Worm (Caenorhabditis elegans) whole organism, young adult: ENCODE results near the gene W02A2.12.

Experiments
- B0035.1 ChIP-seq: sonication (generic microtip); optimal IDR thresholded peaks from 2 replicates; lab custom pipeline; 2016; ENCODE audit warnings: missing genetic modification characterization, mild to moderate bottlenecking, missing compliant biosample characterization, missing genotype, missing genetic modification reagents
- B0261.1 ChIP-seq: sonication (generic microtip); optimal IDR thresholded peaks from 2 replicates; lab custom pipeline; 2016; ENCODE audit warnings: mild to moderate bottlenecking, missing genetic modification characterization, moderate library complexity, missing compliant biosample characterization
- C17E4.6 ChIP-seq: fragments of 200-800 bp; sonication (Bioruptor generic); IDR thresholded peaks from 2 replicates; pipeline ENCODE4 v1.3.6; 2022; ENCODE audit warnings: missing genetic modification reagents, missing genetic modification characterization, missing compliant biosample characterization
- F55B11.4 ChIP-seq: sonication (generic microtip); optimal IDR thresholded peaks from 2 replicates; lab custom pipeline; 2016; ENCODE audit warnings: missing compliant biosample characterization, missing genetic modification characterization, borderline replicate concordance; ENCODE audit not compliant: insufficient read depth
- F57A8.1 ChIP-seq: fragments of 200-800 bp; sonication (Bioruptor generic); optimal IDR thresholded peaks from 2 replicates; lab custom pipeline; 2018; ENCODE audit warnings: mild to moderate bottlenecking, missing genetic modification characterization, moderate library complexity, missing compliant biosample characterization
- K11D2.4 ChIP-seq: fragments of 200-800 bp; sonication (Bioruptor generic); IDR thresholded peaks from 2 replicates; pipeline ENCODE4 v1.3.6; 2022; ENCODE audit warnings: missing genetic modification reagents, missing genetic modification characterization, missing compliant biosample characterization
- Y53G8AR.9 ChIP-seq: fragments of 200-800 bp; sonication (Bioruptor generic); conservative IDR thresholded peaks from 2 replicates; pipeline ENCODE4 v1.3.6; 2022; ENCODE audit warnings: missing genetic modification reagents, missing genetic modification characterization, missing compliant biosample characterization
- ama-1 ChIP-seq, 3 experiments: fragments of 150-350 bp in 1 of 3; sonication (generic microtip) in 2 of 3; optimal IDR thresholded peaks; 2 replicates each; lab custom pipeline; 2014 to 2018; ENCODE audit warnings: missing biosample characterization in 2 of 3, missing genetic modification characterization in 2 of 3, missing genetic modification reagents in 2 of 3
- atf-7 ChIP-seq: sonication (generic microtip); optimal IDR thresholded peaks from 2 replicates; lab custom pipeline; 2017; ENCODE audit warnings: mild to moderate bottlenecking, missing genetic modification characterization, missing compliant biosample characterization
- athp-1 ChIP-seq: sonication (generic microtip); optimal IDR thresholded peaks from 2 replicates; lab custom pipeline; 2017; ENCODE audit warnings: mild to moderate bottlenecking, missing genetic modification characterization, missing compliant biosample characterization
- attf-3 ChIP-seq: fragments of 200-800 bp; sonication (Bioruptor generic); conservative IDR thresholded peaks from 2 replicates; pipeline ENCODE4 v1.3.6; 2022; ENCODE audit warnings: missing genetic modification reagents, missing genetic modification characterization, missing compliant biosample characterization
- attf-6 ChIP-seq: fragments of 200-800 bp; sonication (Bioruptor generic); IDR thresholded peaks from 2 replicates; pipeline ENCODE4 v1.3.6; 2022; ENCODE audit warnings: missing genetic modification reagents, missing genetic modification characterization, missing compliant biosample characterization
- bed-1 ChIP-seq: fragments of 200-800 bp; sonication (Bioruptor generic); IDR thresholded peaks from 2 replicates; pipeline ENCODE4 v1.3.6; 2022; ENCODE audit warnings: missing genetic modification reagents, missing genetic modification characterization, missing compliant biosample characterization
- cebp-1 ChIP-seq, 2 experiments: fragments of 200-800 bp in 1 of 2; sonication (Bioruptor generic) in 1 of 2; sonication (generic microtip) in 1 of 2; IDR thresholded peaks in 1 of 2; optimal IDR thresholded peaks in 1 of 2; 2 replicates each; pipeline versions ENCODE4 v1.3.6 to Lab custom; 2017 to 2022; ENCODE audit warnings: missing compliant biosample characterization in 2 of 2, missing genetic modification characterization in 2 of 2, mild to moderate bottlenecking in 1 of 2, missing genetic modification reagents in 1 of 2, moderate library complexity in 1 of 2
- ceh-79 ChIP-seq: sonication (generic microtip); optimal IDR thresholded peaks from 2 replicates; lab custom pipeline; 2017; ENCODE audit warnings: mild to moderate bottlenecking, missing genetic modification characterization, missing compliant biosample characterization
- dox-1 ChIP-seq: fragments of 200-800 bp; sonication (Bioruptor generic); IDR thresholded peaks from 2 replicates; pipeline ENCODE4 v1.3.6; 2022; ENCODE audit warnings: missing genetic modification reagents, missing genetic modification characterization, missing compliant biosample characterization
- dpff-1 ChIP-seq: sonication (generic microtip); optimal IDR thresholded peaks from 2 replicates; lab custom pipeline; 2017; ENCODE audit warnings: mild to moderate bottlenecking, missing genetic modification characterization, missing compliant biosample characterization
- dpl-1 ChIP-seq: fragments of 150-350 bp; optimal IDR thresholded peaks from 2 replicates; lab custom pipeline; 2014; ENCODE audit warnings: missing biosample characterization, missing genetic modification reagents, missing genetic modification characterization
- him-1 ChIP-seq: sonication (generic microtip); optimal IDR thresholded peaks from 2 replicates; lab custom pipeline; 2016; ENCODE audit warnings: missing genotype, missing genetic modification reagents, missing genetic modification characterization, missing compliant biosample characterization
- hmg-1.2 ChIP-seq: fragments of 200-800 bp; sonication (Bioruptor generic); IDR thresholded peaks from 2 replicates; pipeline ENCODE4 v1.3.6; 2022; ENCODE audit warnings: missing genetic modification reagents, missing genetic modification characterization, missing compliant biosample characterization
- let-607 ChIP-seq, 2 experiments: fragments of 200-800 bp in 1 of 2; sonication (Bioruptor generic) in 1 of 2; sonication (generic microtip) in 1 of 2; optimal IDR thresholded peaks; 2 replicates each; lab custom pipeline; 2016 to 2018; ENCODE audit warnings: mild to moderate bottlenecking in 2 of 2, missing compliant biosample characterization in 2 of 2, missing genetic modification characterization in 2 of 2, moderate library complexity in 2 of 2, missing genotype in 1 of 2
- lin-35 ChIP-seq, 3 experiments: fragments of 150-350 bp in 2 of 3; sonication (generic microtip) in 1 of 3; optimal IDR thresholded peaks; 2 replicates each; lab custom pipeline; 2014 to 2018; ENCODE audit warnings: missing biosample characterization in 3 of 3, missing genetic modification characterization in 3 of 3, missing genetic modification reagents in 3 of 3
- lin-40 ChIP-seq: sonication (generic microtip); optimal IDR thresholded peaks from 2 replicates; lab custom pipeline; 2016; ENCODE audit warnings: missing genetic modification characterization, mild to moderate bottlenecking, missing compliant biosample characterization, missing genotype, missing genetic modification reagents
- lir-1 ChIP-seq: fragments of 200-800 bp; sonication (Bioruptor generic); conservative IDR thresholded peaks from 2 replicates; pipeline ENCODE4 v1.3.6; 2022; ENCODE audit warnings: missing genetic modification reagents, missing genetic modification characterization, missing compliant biosample characterization
- madf-6 ChIP-seq: fragments of 200-800 bp; sonication (Bioruptor generic); IDR thresholded peaks from 2 replicates; pipeline ENCODE4 v1.3.6; 2022; ENCODE audit warnings: missing genetic modification reagents, missing genetic modification characterization, missing compliant biosample characterization
- mxl-1 ChIP-seq: sonication (generic microtip); optimal IDR thresholded peaks from 2 replicates; lab custom pipeline; 2016; ENCODE audit warnings: missing genetic modification characterization, missing compliant biosample characterization
- nfyb-1 ChIP-seq: fragments of 200-800 bp; sonication (Bioruptor generic); IDR thresholded peaks from 2 replicates; pipeline ENCODE4 v1.3.6; 2022; ENCODE audit warnings: missing genetic modification reagents, missing genetic modification characterization, missing compliant biosample characterization
- nhr-120 ChIP-seq: fragments of 200-800 bp; sonication (Bioruptor generic); IDR thresholded peaks from 2 replicates; pipeline ENCODE4 v1.3.6; 2022; ENCODE audit warnings: missing genetic modification characterization, missing compliant biosample characterization
- nhr-179 ChIP-seq: sonication (generic microtip); optimal IDR thresholded peaks from 2 replicates; lab custom pipeline; 2016; ENCODE audit warnings: mild to moderate bottlenecking, missing genetic modification characterization, missing compliant biosample characterization
- nhr-80 ChIP-seq: sonication (generic microtip); optimal IDR thresholded peaks from 2 replicates; lab custom pipeline; 2016; ENCODE audit warnings: missing genetic modification characterization, missing compliant biosample characterization
- nhr-90 ChIP-seq: sonication (generic microtip); optimal IDR thresholded peaks from 2 replicates; lab custom pipeline; 2016; ENCODE audit warnings: missing genotype, mild to moderate bottlenecking, missing genetic modification characterization, missing compliant biosample characterization
- pha-4 ChIP-seq: fragments of 150-350 bp; sonication (generic microtip); optimal IDR thresholded peaks from 2 replicates; lab custom pipeline; 2014; ENCODE audit warnings: missing biosample characterization, missing genetic modification reagents, missing genetic modification characterization
- sdz-38 ChIP-seq: sonication (generic microtip); optimal IDR thresholded peaks from 2 replicates; lab custom pipeline; 2016; ENCODE audit warnings: missing genotype, missing genetic modification characterization, missing compliant biosample characterization
- snpc-1.3 ChIP-seq: sonication (generic microtip); optimal IDR thresholded peaks from 2 replicates; lab custom pipeline; 2017; ENCODE audit warnings: missing genetic modification characterization, mild to moderate bottlenecking, missing compliant biosample characterization, antibody characterized with exemption, moderate library complexity, missing genotype, missing genetic modification reagents; ENCODE audit not compliant: insufficient read depth
- snpc-4 ChIP-seq, 5 experiments: fragments of 150-350 bp in 1 of 5; sonication (generic microtip) in 4 of 5; optimal IDR thresholded peaks; 2 replicates each; lab custom pipeline; 2014 to 2018; ENCODE audit warnings: missing genetic modification characterization in 5 of 5, missing biosample characterization in 3 of 5, antibody characterized with exemption in 2 of 5, mild to moderate bottlenecking in 2 of 5, missing compliant biosample characterization in 2 of 5, missing genotype in 2 of 5, moderate library complexity in 2 of 5, missing genetic modification reagents in 1 of 5
- somi-1 ChIP-seq: fragments of 200-800 bp; sonication (Bioruptor generic); optimal IDR thresholded peaks from 2 replicates; lab custom pipeline; 2018; ENCODE audit warnings: mild to moderate bottlenecking, missing genetic modification characterization, missing compliant biosample characterization
- sptf-2 ChIP-seq: fragments of 200-800 bp; sonication (Bioruptor generic); optimal IDR thresholded peaks from 2 replicates; lab custom pipeline; 2018; ENCODE audit warnings: mild to moderate bottlenecking, missing genetic modification characterization, missing compliant biosample characterization
- tbp1 ChIP-seq: fragments of 200-800 bp; sonication (Bioruptor generic); optimal IDR thresholded peaks from 2 replicates; lab custom pipeline; 2018; ENCODE audit warnings: mild to moderate bottlenecking, missing genetic modification characterization, missing compliant biosample characterization
- tlf-1 ChIP-seq: fragments of 200-800 bp; sonication (Bioruptor generic); optimal IDR thresholded peaks from 2 replicates; lab custom pipeline; 2018; ENCODE audit warnings: mild to moderate bottlenecking, missing genetic modification characterization, missing compliant biosample characterization
- xnd-1 ChIP-seq: sonication (generic microtip); optimal IDR thresholded peaks from 2 replicates; lab custom pipeline; 2016; ENCODE audit warnings: missing genotype, missing genetic modification reagents, missing genetic modification characterization, missing compliant biosample characterization
- ztf-22 ChIP-seq: fragments of 200-800 bp; sonication (Bioruptor generic); optimal IDR thresholded peaks from 2 replicates; lab custom pipeline; 2018; ENCODE audit warnings: mild to moderate bottlenecking, missing genetic modification characterization, moderate library complexity, missing compliant biosample characterization
- ztf-26 ChIP-seq: sonication (generic microtip); optimal IDR thresholded peaks from 2 replicates; lab custom pipeline; 2017; ENCODE audit warnings: missing genetic modification characterization, missing compliant biosample characterization

Gene W02A2.12

ce11 chrIV:13395255-13395654 is 46.6 kb upstream of the W02A2.12 start (continued):
- TF ChIP-seq attf-6 (GFP tag; lab: Robert Waterston, UW) = no peak
- TF ChIP-seq F57A8.1 = no peak
- TF ChIP-seq lin-35 (GFP tag; optimal IDR thresholded peaks at IDR 0.05; lab: Kevin White, UChicago) = peak in 1 of 3 experiments; percentile 37
- TF ChIP-seq hmg-1.2 (GFP tag; lab: Robert Waterston, UW) = peak; percentile 89
- TF ChIP-seq dox-1 (GFP tag; lab: Robert Waterston, UW) = peak; percentile 62; the same call in 1 of the 2 replicates
- TF ChIP-seq F55B11.4 = no peak
- TF ChIP-seq nhr-179 (tag; lab: Kevin White, UChicago) = no peak
- no peak for TF ChIP-seq sptf-2 (GFP tag; lab: Kevin White, UChicago)
- peak; percentile 65; the same call in 1 of the 2 replicates for TF ChIP-seq C17E4.6 (GFP tag; lab: Robert Waterston, UW)

ce11 chrIV:13394686-13395085 is 46.1 kb upstream of the W02A2.12 start:
- TF ChIP-seq ama-1 (optimal IDR thresholded peaks at IDR 0.05; lab: Kevin White, UChicago) (peak; percentile 42), ama-1 (GFP tag; optimal IDR thresholded peaks at IDR 0.05; lab: Kevin White, UChicago) (no peak), B0261.1 (no peak), hmg-1.2 (GFP tag; lab: Robert Waterston, UW) (no peak), attf-3 (GFP tag; lab: Robert Waterston, UW) (no peak), madf-6 (GFP tag; lab: Robert Waterston, UW) (no peak), athp-1 (tag; lab: Kevin White, UChicago) (no peak), dpff-1 (no peak), xnd-1 (tag; lab: Kevin White, UChicago) (no peak)

DNA sequence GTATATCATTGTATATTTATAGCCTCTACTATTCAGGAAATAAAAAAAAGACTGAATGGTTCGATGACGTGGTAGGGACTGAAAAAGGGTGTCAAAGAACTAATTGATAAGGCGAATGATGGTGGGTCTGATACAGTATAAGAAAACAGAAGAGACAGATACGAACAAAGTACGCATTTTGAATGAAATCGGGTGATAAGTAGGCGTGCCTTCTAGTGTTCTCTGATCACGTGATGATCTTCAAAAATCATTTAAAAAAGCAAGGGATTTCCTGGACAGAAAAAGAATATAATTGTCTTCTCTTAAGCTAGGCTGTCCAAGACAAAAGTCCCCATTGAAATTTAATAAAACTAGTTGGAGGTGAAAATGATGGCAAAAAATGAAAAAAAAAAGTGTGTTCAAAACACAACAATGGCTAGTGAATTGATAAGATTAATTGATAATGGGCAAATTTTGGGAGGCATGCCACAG is 44.6 kb upstream of the W02A2.12 start:
- TF ChIP-seq nhr-80 (tag; lab: Kevin White, UChicago) = peak; percentile 81
- peak; percentile 55 for TF ChIP-seq ztf-26 (tag; lab: Kevin White, UChicago)
- TF ChIP-seq let-607 (tag; optimal IDR thresholded peaks at IDR 0.05; lab: Kevin White, UChicago) = peak in 1 of 2 experiments; percentile 41
- TF ChIP-seq lin-40 = peak; percentile 77
- TF ChIP-seq mxl-1 (tag; lab: Kevin White, UChicago) = no peak
- TF ChIP-seq tlf-1 = peak; percentile 5
- TF ChIP-seq him-1 (tag; lab: Kevin White, UChicago) = no peak
- TF ChIP-seq ceh-79 (tag; lab: Kevin White, UChicago) = no peak
- no peak for TF ChIP-seq sdz-38
- TF ChIP-seq nhr-120 (GFP tag; lab: Robert Waterston, UW) = no peak
- peak; percentile 38 for TF ChIP-seq ztf-22 (GFP tag; lab: Kevin White, UChicago)
- TF ChIP-seq somi-1 (GFP tag; lab: Kevin White, UChicago) = peak; percentile 25
- no peak for TF ChIP-seq dpl-1 (GFP tag; lab: Kevin White, UChicago)
- TF ChIP-seq snpc-1.3 (tag; lab: Kevin White, UChicago) = no peak
- no peak for TF ChIP-seq bed-1
- TF ChIP-seq lir-1 (GFP tag; lab: Robert Waterston, UW) = 0 out of 2 replicates have a peak, but pooled peaks have one; percentile 7
- TF ChIP-seq cebp-1 (GFP tag; IDR thresholded peaks at IDR 0.05; lab: Robert Waterston, UW) = no peak; the same call in 1 of the 2 replicates
- TF ChIP-seq cebp-1 (tag; optimal IDR thresholded peaks at IDR 0.05; lab: Kevin White, UChicago) = peak; percentile 34
- TF ChIP-seq K11D2.4 (GFP tag; lab: Robert Waterston, UW) = 0 out of 2 replicates have a peak, but pooled peaks have one; percentile 12
- no peak for TF ChIP-seq B0035.1 (tag; lab: Kevin White, UChicago)
- TF ChIP-seq snpc-4 (GFP tag; optimal IDR thresholded peaks at IDR 0.05; lab: Kevin White, UChicago) = no peak
- TF ChIP-seq snpc-4 (tag; optimal IDR thresholded peaks at IDR 0.05; lab: Kevin White, UChicago) = peak in 1 of 4 experiments; percentile 0
- TF ChIP-seq attf-3 (GFP tag; lab: Robert Waterston, UW) = no peak
- no peak for TF ChIP-seq xnd-1 (tag; lab: Kevin White, UChicago)
- peak; percentile 69 for TF ChIP-seq nfyb-1 (GFP tag; lab: Robert Waterston, UW)
- TF ChIP-seq atf-7 (tag; lab: Kevin White, UChicago) = peak; percentile 44
- TF ChIP-seq tbp1 (GFP tag; lab: Kevin White, UChicago) = peak; percentile 7
- 0 out of 2 replicates have a peak, but pooled peaks have one; percentile 41 for TF ChIP-seq Y53G8AR.9 (GFP tag; lab: Robert Waterston, UW)
- peak; percentile 53 for TF ChIP-seq nhr-90
- TF ChIP-seq pha-4 = no peak
